Fruit fly (Drosophila melanogaster) whole organism, embryonic: ENCODE measurements around the gene CG42553.
A peak's percentile ranks its signal among the peaks of the same experiment; 100 is the strongest.

Experiments used
- Blimp-1 ChIP-seq: fragments of 200-800 bp; sonication (Bioruptor generic); optimal IDR thresholded peaks from 3 replicates; lab custom pipeline; 2018; ENCODE audit warnings: missing biosample characterization, missing genetic modification characterization, mild to moderate bottlenecking, moderate library complexity, missing genetic modification reagents
- C15 ChIP-seq: fragments of 200-800 bp; sonication (Bioruptor generic); IDR thresholded peaks from 3 replicates; pipeline ENCODE4 v1.3.6; 2022; ENCODE audit warnings: missing biosample characterization, missing genetic modification characterization
- CG10366 ChIP-seq: fragments of 200-800 bp; sonication (Bioruptor generic); IDR thresholded peaks from 2 replicates; pipeline ENCODE4 v1.3.6; 2022; ENCODE audit warnings: missing biosample characterization, missing genetic modification characterization
- CG10543 ChIP-seq: fragments of 200-800 bp; sonication (Bioruptor generic); optimal IDR thresholded peaks from 3 replicates; lab custom pipeline; 2017; ENCODE audit warnings: missing biosample characterization, mild to moderate bottlenecking, missing genetic modification characterization, moderate library complexity
- CG11398 ChIP-seq: fragments of 200-800 bp; sonication (Bioruptor generic); optimal IDR thresholded peaks from 2 replicates; lab custom pipeline; 2016; ENCODE audit warnings: missing biosample characterization, missing genetic modification characterization
- CG12071 ChIP-seq: fragments of 200-800 bp; sonication (Bioruptor generic); optimal IDR thresholded peaks from 3 replicates; lab custom pipeline; 2018; ENCODE audit warnings: missing biosample characterization, mild to moderate bottlenecking, missing genetic modification characterization
- CG13894 ChIP-seq: fragments of 200-800 bp; sonication (Bioruptor generic); optimal IDR thresholded peaks from 3 replicates; lab custom pipeline; 2018; ENCODE audit warnings: missing biosample characterization, mild to moderate bottlenecking, missing genetic modification characterization, moderate library complexity
- CG1529 ChIP-seq: fragments of 200-800 bp; sonication (Bioruptor generic); optimal IDR thresholded peaks from 3 replicates; lab custom pipeline; 2018; ENCODE audit warnings: missing biosample characterization, missing genetic modification characterization
- CG15479 ChIP-seq: fragments of 200-800 bp; sonication (Bioruptor generic); optimal IDR thresholded peaks from 3 replicates; lab custom pipeline; 2019; ENCODE audit warnings: missing biosample characterization, mild to moderate bottlenecking, missing genetic modification characterization, moderate library complexity
- CG17361 ChIP-seq: fragments of 200-800 bp; sonication (Bioruptor generic); IDR thresholded peaks from 3 replicates; pipeline ENCODE4 v1.3.6; 2022; ENCODE audit warnings: missing biosample characterization, missing genetic modification characterization
- CG30431 ChIP-seq: fragments of 200-800 bp; sonication (Bioruptor generic); optimal IDR thresholded peaks from 2 replicates; lab custom pipeline; 2017; ENCODE audit warnings: missing biosample characterization, missing genetic modification characterization
- CG31388 ChIP-seq: fragments of 200-800 bp; sonication (Bioruptor generic); optimal IDR thresholded peaks from 2 replicates; lab custom pipeline; 2016; ENCODE audit warnings: missing biosample characterization, missing genetic modification characterization
- CG31441 ChIP-seq: fragments of 200-800 bp; sonication (Bioruptor generic); IDR thresholded peaks from 2 replicates; pipeline ENCODE4 v1.3.6; 2022; ENCODE audit warnings: missing biosample characterization, missing genetic modification characterization
- CG3163 ChIP-seq: fragments of 200-800 bp; sonication (Bioruptor generic); optimal IDR thresholded peaks from 3 replicates; lab custom pipeline; 2016; ENCODE audit warnings: missing biosample characterization, missing genetic modification characterization
- CG34224 ChIP-seq: fragments of 200-800 bp; sonication (Bioruptor generic); IDR thresholded peaks from 3 replicates; pipeline ENCODE4 v1.3.6; 2022; ENCODE audit warnings: missing biosample characterization, missing genetic modification characterization; ENCODE audit not compliant: partially characterized antibody
- CG42726 ChIP-seq: fragments of 200-800 bp; sonication (Bioruptor generic); IDR thresholded peaks from 2 replicates; pipeline ENCODE4 v1.3.6; 2022; ENCODE audit warnings: missing biosample characterization, missing genetic modification characterization; ENCODE audit not compliant: partially characterized antibody
- CG4404 ChIP-seq: fragments of 200-800 bp; sonication (Bioruptor generic); IDR thresholded peaks from 2 replicates; pipeline ENCODE4 v1.3.6; 2022; ENCODE audit warnings: missing biosample characterization, missing genetic modification characterization
- CG5953 ChIP-seq: fragments of 200-800 bp; sonication (Bioruptor generic); IDR thresholded peaks from 2 replicates; pipeline ENCODE4 v1.3.6; 2022; ENCODE audit warnings: missing biosample characterization, missing genetic modification characterization
- CG7987 ChIP-seq: fragments of 200-800 bp; sonication (Bioruptor generic); optimal IDR thresholded peaks from 2 replicates; lab custom pipeline; 2018; ENCODE audit warnings: missing biosample characterization, mild to moderate bottlenecking, missing genetic modification characterization, moderate library complexity
- CG8924 ChIP-seq: fragments of 200-800 bp; optimal IDR thresholded peaks from 3 replicates; lab custom pipeline; 2019; ENCODE audit warnings: missing biosample characterization, mild to moderate bottlenecking, missing genetic modification characterization, moderate library complexity
- CG8944 ChIP-seq: fragments of 200-800 bp; sonication (Bioruptor generic); optimal IDR thresholded peaks from 3 replicates; lab custom pipeline; 2016; ENCODE audit warnings: missing biosample characterization, missing genetic modification characterization
- Chrac-16 ChIP-seq: fragments of 200-800 bp; sonication (Bioruptor generic); optimal IDR thresholded peaks from 3 replicates; lab custom pipeline; 2016; ENCODE audit warnings: missing biosample characterization, missing genetic modification characterization
- CkIIα-i1 ChIP-seq: fragments of 200-800 bp; sonication (Bioruptor generic); IDR thresholded peaks from 2 replicates; pipeline ENCODE4 v1.3.6; 2022; ENCODE audit warnings: missing biosample characterization, missing genetic modification characterization
- Hmr ChIP-seq: fragments of 200-800 bp; sonication (Bioruptor generic); optimal IDR thresholded peaks from 3 replicates; lab custom pipeline; 2017; ENCODE audit warnings: mild to moderate bottlenecking, missing biosample characterization, missing genetic modification reagents, missing genetic modification characterization
- Hr3 ChIP-seq: fragments of 200-800 bp; sonication (Bioruptor generic); optimal IDR thresholded peaks from 3 replicates; lab custom pipeline; 2016; ENCODE audit warnings: missing biosample characterization, missing genetic modification characterization
- Hr78 ChIP-seq, 2 experiments: fragments of 200-800 bp in 1 of 2; fragments of >200 bp in 1 of 2; sonication (Bioruptor generic) in 1 of 2; optimal IDR thresholded peaks; 2 replicates each; lab custom pipeline; 2017 to 2019; ENCODE audit warnings: missing biosample characterization in 2 of 2, missing genetic modification characterization in 2 of 2, mild to moderate bottlenecking in 1 of 2, moderate library complexity in 1 of 2
- MESR4 ChIP-seq: fragments of 200-800 bp; sonication (Bioruptor generic); optimal IDR thresholded peaks from 2 replicates; lab custom pipeline; 2018; ENCODE audit warnings: missing biosample characterization, mild to moderate bottlenecking, missing genetic modification characterization, moderate library complexity
- ab ChIP-seq: fragments of 200-800 bp; sonication (Bioruptor generic); optimal IDR thresholded peaks from 2 replicates; lab custom pipeline; 2016; ENCODE audit warnings: missing biosample characterization, missing genetic modification characterization
- ac ChIP-seq: fragments of 200-800 bp; sonication (Bioruptor generic); optimal IDR thresholded peaks from 3 replicates; lab custom pipeline; 2017; ENCODE audit warnings: missing biosample characterization, mild to moderate bottlenecking, missing genetic modification characterization
- ara ChIP-seq: fragments of 200-800 bp; sonication (Bioruptor generic); IDR thresholded peaks from 2 replicates; pipeline ENCODE4 v1.3.6; 2022; ENCODE audit warnings: missing biosample characterization, missing genetic modification characterization
- bab2 ChIP-seq: fragments of 200-800 bp; sonication (Bioruptor generic); optimal IDR thresholded peaks from 2 replicates; lab custom pipeline; 2016; ENCODE audit warnings: missing biosample characterization, missing genetic modification characterization
- bcd ChIP-seq: fragments of 200-800 bp; sonication (Bioruptor generic); optimal IDR thresholded peaks from 2 replicates; lab custom pipeline; 2017; ENCODE audit warnings: missing biosample characterization, mild to moderate bottlenecking, missing genetic modification characterization
- chn ChIP-seq: fragments of 200-800 bp; sonication (Bioruptor generic); optimal IDR thresholded peaks from 2 replicates; lab custom pipeline; 2016; ENCODE audit warnings: missing biosample characterization, missing genetic modification characterization
- dan ChIP-seq: fragments of 200-800 bp; sonication (Bioruptor generic); IDR thresholded peaks from 2 replicates; pipeline ENCODE4 v1.3.6; 2022; ENCODE audit warnings: missing biosample characterization, missing genetic modification characterization
- fu2 ChIP-seq: fragments of 200-800 bp; sonication (Bioruptor generic); optimal IDR thresholded peaks from 2 replicates; lab custom pipeline; 2016; ENCODE audit warnings: missing biosample characterization, missing genetic modification characterization
- hb ChIP-seq: fragments of 200-800 bp; sonication (Bioruptor generic); IDR thresholded peaks from 3 replicates; pipeline ENCODE4 v1.3.6; 2022; ENCODE audit warnings: missing biosample characterization, missing genetic modification characterization; ENCODE audit not compliant: partially characterized antibody
- lmd ChIP-seq: fragments of 200-800 bp; sonication (Bioruptor generic); IDR thresholded peaks from 2 replicates; pipeline ENCODE4 v1.3.6; 2022; ENCODE audit warnings: missing biosample characterization, missing genetic modification characterization
- oc ChIP-seq: fragments of 200-800 bp; sonication (Bioruptor generic); optimal IDR thresholded peaks from 2 replicates; lab custom pipeline; 2018; ENCODE audit warnings: missing biosample characterization, mild to moderate bottlenecking, missing genetic modification characterization, moderate library complexity
- psq ChIP-seq: fragments of 200-800 bp; sonication (Bioruptor generic); optimal IDR thresholded peaks from 2 replicates; lab custom pipeline; 2017; ENCODE audit warnings: missing biosample characterization, missing genetic modification characterization
- sc ChIP-seq, 3 experiments: fragments of >200 bp in 2 of 3; fragments of 200-800 bp in 1 of 3; sonication (Bioruptor generic) in 1 of 3; optimal IDR thresholded peaks; 2 replicates in 2 of 3; 3 replicates in 1 of 3; lab custom pipeline; 2017; ENCODE audit warnings: mild to moderate bottlenecking in 1 of 3, missing biosample characterization in 1 of 3, missing genetic modification characterization in 1 of 3, missing genetic modification reagents in 1 of 3
- slou ChIP-seq: fragments of 200-800 bp; sonication (Bioruptor generic); optimal IDR thresholded peaks from 3 replicates; lab custom pipeline; 2016; ENCODE audit warnings: missing biosample characterization, missing genetic modification characterization
- ssp ChIP-seq: fragments of 200-800 bp; sonication (Bioruptor generic); IDR thresholded peaks from 2 replicates; pipeline ENCODE4 v1.3.6; 2022; ENCODE audit warnings: missing biosample characterization, missing genetic modification characterization
- stwl ChIP-seq: fragments of 200-800 bp; sonication (Bioruptor generic); optimal IDR thresholded peaks from 3 replicates; lab custom pipeline; 2018; ENCODE audit warnings: missing biosample characterization, mild to moderate bottlenecking, missing genetic modification characterization, moderate library complexity
- sug ChIP-seq: fragments of 200-800 bp; optimal IDR thresholded peaks from 2 replicates; lab custom pipeline; 2019; ENCODE audit warnings: missing biosample characterization, mild to moderate bottlenecking, missing genetic modification characterization, moderate library complexity
- wek ChIP-seq: fragments of 200-800 bp; sonication (Bioruptor generic); optimal IDR thresholded peaks from 3 replicates; lab custom pipeline; 2018; ENCODE audit warnings: missing biosample characterization, mild to moderate bottlenecking, missing genetic modification characterization, moderate library complexity
- wor ChIP-seq: fragments of 200-800 bp; sonication (Bioruptor generic); IDR thresholded peaks from 2 replicates; pipeline ENCODE4 v1.3.6; 2022; ENCODE audit warnings: missing biosample characterization, missing genetic modification characterization
- zen ChIP-seq: fragments of 200-800 bp; sonication (Bioruptor generic); optimal IDR thresholded peaks from 3 replicates; lab custom pipeline; 2018; ENCODE audit warnings: missing biosample characterization, mild to moderate bottlenecking, missing genetic modification characterization, moderate library complexity

CG42553 gene

DNA sequence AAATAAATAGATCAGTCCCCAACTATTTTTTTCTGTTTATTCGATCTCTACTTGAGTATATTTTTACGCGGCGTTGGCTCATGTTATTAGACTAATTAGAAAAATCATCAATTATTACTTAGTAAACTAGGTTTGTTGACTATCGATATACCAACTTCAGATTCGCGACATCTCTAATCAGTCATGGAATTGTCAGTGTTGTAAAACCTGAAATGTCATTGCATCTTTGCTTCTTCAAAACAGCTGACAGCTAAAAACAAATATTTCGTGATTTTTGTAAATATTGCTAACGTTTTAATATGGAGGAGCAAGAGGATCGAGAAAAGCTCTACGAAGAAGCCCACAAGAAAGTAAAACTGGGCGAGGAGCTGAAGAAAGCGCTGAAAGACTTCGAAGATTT, at the start of gene CG42553 (continued):
- TF ChIP-seq CG30431 (GFP tag; lab: Kevin White, UChicago) = no peak
- no peak for TF ChIP-seq CG5953 (GFP tag; lab: Robert Waterston, UW)
- TF ChIP-seq C15 (GFP tag; lab: Robert Waterston, UW) = no peak
- no peak for TF ChIP-seq dan (GFP tag; lab: Robert Waterston, UW)
- peak; percentile 7 for TF ChIP-seq stwl (tag; lab: Kevin White, UChicago)
- TF ChIP-seq CG4404 = no peak
- TF ChIP-seq ssp (GFP tag; lab: Robert Waterston, UW) = no peak
- TF ChIP-seq wek (GFP tag; lab: Kevin White, UChicago) = no peak
- no peak for TF ChIP-seq sug
- no peak for TF ChIP-seq CG31388 (GFP tag; lab: Kevin White, UChicago)
- TF ChIP-seq CG42726 (GFP tag; lab: Robert Waterston, UW) = no peak; the same call in 1 of the 2 replicates
- no peak for TF ChIP-seq CkIIα-i1
- no peak for TF ChIP-seq CG13894 (tag; lab: Kevin White, UChicago)

DNA sequence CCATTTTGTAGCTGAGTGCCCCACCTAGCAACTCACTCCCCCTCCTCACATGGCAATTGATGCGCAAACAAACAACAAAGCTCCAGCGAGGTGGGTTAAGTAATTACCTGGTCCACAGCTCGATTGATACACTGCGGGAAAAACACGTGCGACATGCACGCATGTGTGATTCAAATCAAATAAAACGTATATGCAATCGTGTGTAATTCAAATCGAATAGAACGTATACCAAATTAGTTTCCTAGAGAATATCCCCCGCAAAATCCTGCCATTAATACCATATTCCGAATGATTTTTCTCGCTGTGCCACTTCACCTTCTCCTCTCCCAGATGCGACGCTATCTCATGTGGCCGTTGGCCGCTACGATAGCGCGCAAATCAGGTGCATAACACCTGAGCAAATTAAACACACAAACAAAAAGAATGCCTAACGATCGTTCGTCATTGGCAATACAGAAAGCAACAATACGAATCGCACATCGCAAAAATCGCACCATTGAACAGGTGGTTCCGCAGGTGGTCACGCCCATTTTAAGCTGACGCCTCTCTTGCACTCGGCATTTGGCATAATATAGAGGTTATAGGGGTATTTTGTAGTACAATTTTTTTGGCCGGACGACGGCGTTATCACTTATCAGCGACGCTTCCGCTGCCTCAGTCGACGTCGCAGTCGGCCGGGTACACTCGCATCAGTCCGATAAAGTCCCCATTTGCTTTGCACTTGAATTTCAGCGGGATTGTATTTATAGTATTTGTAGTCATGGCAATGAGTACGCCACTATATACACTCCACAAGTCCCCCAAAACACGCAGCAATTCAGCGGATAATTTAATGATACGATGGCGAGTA, 49.6 kb upstream of the CG42553 start:
- peak; percentile 60 for TF ChIP-seq CG8924 (tag; lab: Kevin White, UChicago)
- TF ChIP-seq CG7987 (GFP tag; lab: Kevin White, UChicago) = no peak
- TF ChIP-seq CG15479 = no peak
- peak; percentile 67 for TF ChIP-seq Hmr (GFP tag; lab: Kevin White, UChicago)
- peak; percentile 60 for TF ChIP-seq CG1529
- TF ChIP-seq oc = peak; percentile 28
- TF ChIP-seq Hr78 (GFP tag; optimal IDR thresholded peaks at IDR 0.05; lab: Kevin White, UChicago) = no peak
- no peak for TF ChIP-seq CG11398 (GFP tag; lab: Kevin White, UChicago)
- TF ChIP-seq Blimp-1 = peak; percentile 59
- TF ChIP-seq fu2 = peak; percentile 61
- TF ChIP-seq wek (GFP tag; lab: Kevin White, UChicago) = peak; percentile 22
- TF ChIP-seq wor (GFP tag; lab: Robert Waterston, UW) = peak; percentile 79
- peak; percentile 65 for TF ChIP-seq Hr3 (GFP tag; lab: Kevin White, UChicago)
- TF ChIP-seq ara (GFP tag; lab: Robert Waterston, UW) = peak; percentile 72
- no peak for TF ChIP-seq CG34224 (GFP tag; lab: Robert Waterston, UW)
- peak; percentile 26 for TF ChIP-seq CG12071 (GFP tag; lab: Kevin White, UChicago)
- TF ChIP-seq CG8944 (GFP tag; lab: Kevin White, UChicago) = peak; percentile 74
- peak; percentile 70 for TF ChIP-seq bab2 (GFP tag; lab: Kevin White, UChicago)
- TF ChIP-seq CG10366 (GFP tag; lab: Robert Waterston, UW) = peak; percentile 73
- no peak for TF ChIP-seq sc (optimal IDR thresholded peaks at IDR 0.05; lab: Kevin White, UChicago)
- TF ChIP-seq sc (GFP tag; optimal IDR thresholded peaks at IDR 0.05; lab: Kevin White, UChicago) = no peak
- no peak for TF ChIP-seq MESR4 (GFP tag; lab: Kevin White, UChicago)
- peak; percentile 72 for TF ChIP-seq CG31441 (GFP tag; lab: Robert Waterston, UW)
- peak; percentile 53 for TF ChIP-seq Chrac-16
- no peak for TF ChIP-seq psq (GFP tag; lab: Kevin White, UChicago)
- peak; percentile 51; the same call in 2 of the 3 replicates for TF ChIP-seq CG17361 (GFP tag; lab: Robert Waterston, UW)
- peak; percentile 79 for TF ChIP-seq lmd (GFP tag; lab: Robert Waterston, UW)
- no peak for TF ChIP-seq zen (tag; lab: Kevin White, UChicago)
- no peak for TF ChIP-seq slou (GFP tag; lab: Kevin White, UChicago)
- no peak for TF ChIP-seq ab (GFP tag; lab: Kevin White, UChicago)
- TF ChIP-seq bcd (GFP tag; lab: Kevin White, UChicago) = peak; percentile 62
- TF ChIP-seq chn = no peak
- TF ChIP-seq hb (GFP tag; lab: Robert Waterston, UW) = no peak
- no peak for TF ChIP-seq ac (GFP tag; lab: Kevin White, UChicago)
- TF ChIP-seq CG10543 (GFP tag; lab: Kevin White, UChicago) = peak; percentile 30
- TF ChIP-seq CG3163 (GFP tag; lab: Kevin White, UChicago) = peak; percentile 33
